Fruit fly (Drosophila melanogaster) whole organism, wandering third instar larva: ENCODE results near the gene sgg.
A peak's percentile ranks its signal among the peaks of the same experiment; 100 is the strongest.
"Not testable (repeated sequence)": the region's sequence is repeated elsewhere in the genome, so short reads cannot be mapped to it uniquely, and the experiment has no call there.

ENCODE experiments used
- Abd-B ChIP-seq: fragments of >200 bp; optimal IDR thresholded peaks from 2 replicates; lab custom pipeline; 2017; ENCODE audit warnings: missing biosample characterization, missing genetic modification characterization
- CG32264 ChIP-seq: fragments of 200-800 bp; sonication (Bioruptor generic); optimal IDR thresholded peaks from 2 replicates; lab custom pipeline; 2016; ENCODE audit warnings: missing biosample characterization, missing genetic modification characterization
- CG9705 ChIP-seq: fragments of 200-800 bp; sonication (Bioruptor generic); optimal IDR thresholded peaks from 2 replicates; lab custom pipeline; 2018; ENCODE audit warnings: missing biosample characterization, mild to moderate bottlenecking, missing genetic modification characterization
- CrebA ChIP-seq: fragments of 200-800 bp; sonication (Bioruptor generic); optimal IDR thresholded peaks from 2 replicates; lab custom pipeline; 2016; ENCODE audit warnings: missing biosample characterization, mild to moderate bottlenecking, missing genetic modification characterization, borderline replicate concordance
- Dfd ChIP-seq: fragments of >200 bp; optimal IDR thresholded peaks from 2 replicates; lab custom pipeline; 2017; ENCODE audit warnings: missing biosample characterization, missing genetic modification characterization
- Dif ChIP-seq: fragments of 200-275, 200-300 bp; sonication (Bioruptor generic); optimal IDR thresholded peaks from 2 replicates; lab custom pipeline; 2018; ENCODE audit warnings: missing biosample characterization, missing genetic modification characterization; ENCODE audit not compliant: partially characterized antibody
- GATAd ChIP-seq: sonication (Bioruptor generic); optimal IDR thresholded peaks from 2 replicates; lab custom pipeline; 2016; ENCODE audit warnings: missing biosample characterization, missing genetic modification characterization
- HLH106 ChIP-seq: fragments of 200-800 bp; optimal IDR thresholded peaks from 3 replicates; lab custom pipeline; 2019; ENCODE audit warnings: missing biosample characterization, mild to moderate bottlenecking, missing genetic modification characterization, moderate library complexity
- Hnf4 ChIP-seq: fragments of 200-800 bp; sonication (Bioruptor generic); optimal IDR thresholded peaks from 2 replicates; lab custom pipeline; 2016; ENCODE audit warnings: missing biosample characterization, mild to moderate bottlenecking, missing genetic modification characterization
- Hr78 ChIP-seq: fragments of >200 bp; optimal IDR thresholded peaks from 2 replicates; lab custom pipeline; 2017; ENCODE audit warnings: missing biosample characterization, missing genetic modification characterization
- Hr83 ChIP-seq: fragments of 200-300 bp; sonication (Bioruptor generic); optimal IDR thresholded peaks from 2 replicates; lab custom pipeline; 2016; ENCODE audit warnings: missing biosample characterization, mild to moderate bottlenecking, missing genetic modification characterization, moderate library complexity; ENCODE audit not compliant: poor library complexity, severe bottlenecking
- Jra ChIP-seq: sonication (Bioruptor generic); optimal IDR thresholded peaks from 2 replicates; lab custom pipeline; 2016; ENCODE audit warnings: missing biosample characterization, missing genetic modification characterization
- Mio ChIP-seq: sonication (Bioruptor generic); optimal IDR thresholded peaks from 2 replicates; lab custom pipeline; 2016; ENCODE audit warnings: missing biosample characterization, missing genetic modification characterization
- Myc ChIP-seq: fragments of >200 bp; optimal IDR thresholded peaks from 2 replicates; lab custom pipeline; 2017
- N ChIP-seq: fragments of >200 bp; optimal IDR thresholded peaks from 2 replicates; lab custom pipeline; 2018; ENCODE audit warnings: missing biosample characterization, missing external identifiers, missing genetic modification characterization
- OdsH ChIP-seq: fragments of 200-800 bp; sonication (Bioruptor generic); optimal IDR thresholded peaks from 2 replicates; lab custom pipeline; 2016; ENCODE audit warnings: missing biosample characterization, mild to moderate bottlenecking, missing genetic modification characterization
- Rel ChIP-seq, 2 experiments: fragments of 200-800 bp; sonication (Bioruptor generic) in 1 of 2; optimal IDR thresholded peaks; 2 replicates in 1 of 2; 3 replicates in 1 of 2; lab custom pipeline; 2016 to 2019; ENCODE audit warnings: mild to moderate bottlenecking in 2 of 2, missing biosample characterization in 2 of 2, missing genetic modification characterization in 2 of 2, moderate library complexity in 1 of 2
- Sp1 ChIP-seq: fragments of 200-800 bp; sonication (Bioruptor generic); optimal IDR thresholded peaks from 3 replicates; lab custom pipeline; 2019; ENCODE audit warnings: missing biosample characterization, mild to moderate bottlenecking, missing genetic modification characterization, moderate library complexity
- Vsx2 ChIP-seq: fragments of 200-300, 225-300 bp; sonication (Bioruptor generic); optimal IDR thresholded peaks from 2 replicates; lab custom pipeline; 2018; ENCODE audit warnings: missing biosample characterization, missing genetic modification characterization; ENCODE audit not compliant: partially characterized antibody
- br ChIP-seq: fragments of 200-800 bp; sonication (Bioruptor generic); optimal IDR thresholded peaks from 2 replicates; lab custom pipeline; 2016; ENCODE audit warnings: missing biosample characterization, missing genetic modification characterization
- brk ChIP-seq: fragments of 200-800 bp; sonication (Bioruptor generic); optimal IDR thresholded peaks from 2 replicates; lab custom pipeline; 2016; ENCODE audit warnings: missing biosample characterization, mild to moderate bottlenecking, missing genetic modification characterization
- dl ChIP-seq, 2 experiments: fragments of 175-275, 200-275 bp in 1 of 2; fragments of 200-275 bp in 1 of 2; sonication (Bioruptor generic); optimal IDR thresholded peaks; lab custom pipeline; 2018; ENCODE audit warnings: mild to moderate bottlenecking in 2 of 2, missing biosample characterization in 2 of 2, missing genetic modification characterization in 2 of 2, moderate library complexity in 2 of 2; ENCODE audit not compliant: partially characterized antibody in 2 of 2, insufficient read depth in 1 of 2
- dmrt93B ChIP-seq: fragments of 200-800 bp; sonication (Bioruptor generic); optimal IDR thresholded peaks from 2 replicates; lab custom pipeline; 2018; ENCODE audit warnings: missing biosample characterization, mild to moderate bottlenecking, missing genetic modification characterization
- dsf ChIP-seq: sonication (Bioruptor generic); optimal IDR thresholded peaks from 2 replicates; lab custom pipeline; 2016; ENCODE audit warnings: missing biosample characterization, missing genetic modification characterization, borderline replicate concordance
- ey ChIP-seq: fragments of 200-800 bp; sonication (Bioruptor generic); optimal IDR thresholded peaks from 2 replicates; lab custom pipeline; 2016; ENCODE audit warnings: missing biosample characterization, missing genetic modification characterization
- foxo ChIP-seq, 2 experiments: fragments of 200-800 bp; sonication (Bioruptor generic); optimal IDR thresholded peaks; 2 replicates in 1 of 2; 3 replicates in 1 of 2; lab custom pipeline; 2016 to 2017; ENCODE audit warnings: missing biosample characterization in 2 of 2, missing genetic modification characterization in 2 of 2
- fru ChIP-seq: fragments of 200-800 bp; sonication (Bioruptor generic); optimal IDR thresholded peaks from 3 replicates; lab custom pipeline; 2016; ENCODE audit warnings: missing biosample characterization, mild to moderate bottlenecking, missing genetic modification characterization
- h ChIP-seq: fragments of 200-800 bp; sonication (Bioruptor generic); optimal IDR thresholded peaks from 3 replicates; lab custom pipeline; 2016; ENCODE audit warnings: missing biosample characterization, mild to moderate bottlenecking, missing genetic modification characterization
- jim ChIP-seq: fragments of 175-275, 200-325 bp; sonication (Bioruptor generic); optimal IDR thresholded peaks from 2 replicates; lab custom pipeline; 2016; ENCODE audit warnings: missing biosample characterization, mild to moderate bottlenecking, missing genetic modification characterization
- lola ChIP-seq: fragments of >200 bp; optimal IDR thresholded peaks from 2 replicates; lab custom pipeline; 2017; ENCODE audit warnings: missing biosample characterization, missing genetic modification characterization
- pan ChIP-seq: fragments of >200 bp; optimal IDR thresholded peaks from 2 replicates; lab custom pipeline; 2017
- psq ChIP-seq: fragments of 200-800 bp; sonication (Bioruptor generic); optimal IDR thresholded peaks from 3 replicates; lab custom pipeline; 2017; ENCODE audit warnings: missing biosample characterization, mild to moderate bottlenecking, missing genetic modification characterization, moderate library complexity
- rgr ChIP-seq: fragments of 200-800 bp; sonication (Bioruptor generic); optimal IDR thresholded peaks from 3 replicates; lab custom pipeline; 2016; ENCODE audit warnings: missing biosample characterization, mild to moderate bottlenecking, missing genetic modification characterization
- sage ChIP-seq: fragments of 200-800 bp; sonication (Bioruptor generic); optimal IDR thresholded peaks from 2 replicates; lab custom pipeline; 2016; ENCODE audit warnings: missing biosample characterization, mild to moderate bottlenecking, missing genetic modification characterization
- sv ChIP-seq: fragments of 200-800 bp; sonication (Bioruptor generic); optimal IDR thresholded peaks from 3 replicates; lab custom pipeline; 2016; ENCODE audit warnings: missing biosample characterization, missing genetic modification characterization
- tai ChIP-seq: sonication (Bioruptor generic); optimal IDR thresholded peaks from 2 replicates; lab custom pipeline; 2016; ENCODE audit warnings: missing biosample characterization, missing genetic modification characterization
- usp ChIP-seq: fragments of >200 bp; optimal IDR thresholded peaks from 2 replicates; lab custom pipeline; 2017; ENCODE audit warnings: missing biosample characterization, missing genetic modification characterization
- woc ChIP-seq: sonication (Bioruptor generic); optimal IDR thresholded peaks from 2 replicates; lab custom pipeline; 2016; ENCODE audit warnings: missing biosample characterization, mild to moderate bottlenecking, missing genetic modification characterization

The sgg gene

dm6 chrX:2610236-2610635, 23.5 kb upstream of the sgg start, which contains the start of gene eIF3g1:
Gene eIF3g1, minus strand, starts transcription at chrX:2610336.
- not testable (repeated sequence) for TF ChIP-seq woc; dmrt93B (GFP tag; lab: Kevin White, UChicago); Rel (GFP tag; optimal IDR thresholded peaks at IDR 0.05; lab: Kevin White, UChicago); Rel (tag; optimal IDR thresholded peaks at IDR 0.05; lab: Kevin White, UChicago)

dm6 chrX:2617417-2617816, 16.3 kb upstream of the sgg start:
- no peak for TF ChIP-seq N (GFP tag; lab: Kevin White, UChicago)
- TF ChIP-seq dsf (GFP tag; lab: Kevin White, UChicago): no peak
- no peak for TF ChIP-seq Myc (lab: Kevin White, UChicago)
- TF ChIP-seq lola: no peak
- no peak for TF ChIP-seq woc
- no peak for TF ChIP-seq Mio (GFP tag; lab: Kevin White, UChicago)
- no peak for TF ChIP-seq Hr78 (GFP tag; lab: Kevin White, UChicago)
- TF ChIP-seq dl (GFP tag; optimal IDR thresholded peaks at IDR 0.05; lab: Kevin White, UChicago; ENCODE audit: insufficient read depth in 1 of 2, partially characterized antibody in 2 of 2): no peak
- no peak for TF ChIP-seq foxo (GFP tag; optimal IDR thresholded peaks at IDR 0.05; lab: Kevin White, UChicago)
- TF ChIP-seq ey: no peak

- TF ChIP-seq br (GFP tag; lab: Kevin White, UChicago) (peak; percentile 85), dl (GFP tag; optimal IDR thresholded peaks at IDR 0.05; lab: Kevin White, UChicago; ENCODE audit: insufficient read depth in 1 of 2, partially characterized antibody in 2 of 2) (no peak), Sp1 (GFP tag; lab: Kevin White, UChicago) (peak; percentile 81), CrebA (no peak), usp (GFP tag; lab: Kevin White, UChicago) (no peak), woc (no peak), tai (GFP tag; lab: Kevin White, UChicago) (no peak), Abd-B (GFP tag; lab: Kevin White, UChicago) (no peak), ey (peak; percentile 86), rgr (GFP tag; lab: Kevin White, UChicago) (peak; percentile 90), Dfd (no peak), Hr83 (peak; percentile 52), foxo (GFP tag; optimal IDR thresholded peaks at IDR 0.05; lab: Kevin White, UChicago) (peak; percentile 65 to 90), Hr78 (GFP tag; lab: Kevin White, UChicago) (no peak), pan (lab: Kevin White, UChicago) (no peak), Hnf4 (GFP tag; lab: Kevin White, UChicago) (no peak), jim (GFP tag; lab: Kevin White, UChicago) (no peak), dsf (GFP tag; lab: Kevin White, UChicago) (no peak), lola (no peak), brk (GFP tag; lab: Kevin White, UChicago) (no peak), N (GFP tag; lab: Kevin White, UChicago) (no peak), CG9705 (peak; percentile 45), CG32264 (GFP tag; lab: Kevin White, UChicago) (peak; percentile 62), h (GFP tag; lab: Kevin White, UChicago) (peak; percentile 90), psq (GFP tag; lab: Kevin White, UChicago) (peak; percentile 77), Myc (lab: Kevin White, UChicago) (no peak), Dif (no peak), dmrt93B (GFP tag; lab: Kevin White, UChicago) (no peak), Vsx2 (GFP tag; lab: Kevin White, UChicago) (no peak), sage (GFP tag; lab: Kevin White, UChicago) (no peak), GATAd (GFP tag; lab: Kevin White, UChicago) (no peak), Rel (GFP tag; optimal IDR thresholded peaks at IDR 0.05; lab: Kevin White, UChicago) (peak; percentile 54), Rel (tag; optimal IDR thresholded peaks at IDR 0.05; lab: Kevin White, UChicago) (peak; percentile 96), HLH106 (tag; lab: Kevin White, UChicago) (peak; percentile 82), Jra (GFP tag; lab: Kevin White, UChicago) (no peak), sv (GFP tag; lab: Kevin White, UChicago) (peak; percentile 62), Mio (GFP tag; lab: Kevin White, UChicago) (peak; percentile 70), OdsH (peak; percentile 84), fru (GFP tag; lab: Kevin White, UChicago) (peak; percentile 89)
These were observed 14.1 kb upstream of the sgg start, which contains the start of the genes Tsp3A and Seipin for dm6 chrX:2619651-2620050. Gene Tsp3A, minus strand, starts transcription at chrX:2619738. Gene Seipin, plus strand, starts transcription at chrX:2619799.
